Fruit fly (Drosophila melanogaster) whole organism, embryonic: ENCODE data around the gene CG31178.
A peak's percentile ranks its signal among the peaks of the same experiment; 100 is the strongest.

Source experiments
- Ada2b ChIP-seq: fragments of 200-800 bp; sonication (Bioruptor generic); IDR thresholded peaks from 2 replicates; pipeline ENCODE4 v1.3.6; 2022; ENCODE audit warnings: missing biosample characterization, missing genetic modification characterization
- Awh ChIP-seq: fragments of 200-800 bp; sonication (Bioruptor generic); IDR thresholded peaks from 2 replicates; pipeline ENCODE4, ENCODE4 v1.3.6; 2022; ENCODE audit warnings: missing biosample characterization, missing genetic modification characterization
- CG10565 ChIP-seq: fragments of 200-800 bp; sonication (Bioruptor generic); optimal IDR thresholded peaks from 3 replicates; lab custom pipeline; 2016; ENCODE audit warnings: missing biosample characterization, mild to moderate bottlenecking, missing genetic modification characterization
- CG12219 ChIP-seq: fragments of 200-800 bp; sonication (Bioruptor generic); optimal IDR thresholded peaks from 3 replicates; lab custom pipeline; 2018; ENCODE audit warnings: missing biosample characterization, mild to moderate bottlenecking, missing genetic modification characterization
- CG15269 ChIP-seq: fragments of 200-800 bp; sonication (Bioruptor generic); optimal IDR thresholded peaks from 2 replicates; lab custom pipeline; 2018; ENCODE audit warnings: missing biosample characterization, mild to moderate bottlenecking, missing genetic modification characterization, moderate library complexity
- CG16813 ChIP-seq: fragments of 200-800 bp; sonication (Bioruptor generic); IDR thresholded peaks from 3 replicates; pipeline ENCODE4 v1.3.6; 2022; ENCODE audit warnings: missing biosample characterization, missing genetic modification characterization; ENCODE audit not compliant: partially characterized antibody
- CG17359 ChIP-seq: fragments of 200-800 bp; sonication (Bioruptor generic); optimal IDR thresholded peaks from 3 replicates; lab custom pipeline; 2018; ENCODE audit warnings: missing biosample characterization, mild to moderate bottlenecking, missing genetic modification characterization, moderate library complexity
- CG18476 ChIP-seq: fragments of 200-800 bp; sonication (Bioruptor generic); optimal IDR thresholded peaks from 2 replicates; lab custom pipeline; 2016; ENCODE audit warnings: missing biosample characterization, mild to moderate bottlenecking, missing genetic modification characterization
- CG2199 ChIP-seq: fragments of 200-800 bp; sonication (Bioruptor generic); IDR thresholded peaks from 3 replicates; pipeline ENCODE4 v1.3.6; 2022; ENCODE audit warnings: missing biosample characterization, missing genetic modification characterization
- CG30403 ChIP-seq: fragments of 200-800 bp; sonication (Bioruptor generic); optimal IDR thresholded peaks from 3 replicates; lab custom pipeline; 2016; ENCODE audit warnings: missing biosample characterization, missing genetic modification characterization
- CG32772 ChIP-seq: fragments of 200-800 bp; sonication (Bioruptor generic); IDR thresholded peaks from 2 replicates; pipeline ENCODE4 v1.3.6; 2022; ENCODE audit warnings: missing biosample characterization, missing genetic modification characterization
- CG4282 ChIP-seq: fragments of 200-800 bp; sonication (Bioruptor generic); optimal IDR thresholded peaks from 2 replicates; lab custom pipeline; 2016; ENCODE audit warnings: missing biosample characterization, missing genetic modification characterization
- CG4328 ChIP-seq: fragments of 200-800 bp; sonication (Bioruptor generic); optimal IDR thresholded peaks from 3 replicates; lab custom pipeline; 2017; ENCODE audit warnings: missing biosample characterization, missing genetic modification reagents, missing genetic modification characterization
- CG4707 ChIP-seq: fragments of 200-800 bp; sonication (Bioruptor generic); optimal IDR thresholded peaks from 2 replicates; lab custom pipeline; 2018; ENCODE audit warnings: missing biosample characterization, mild to moderate bottlenecking, missing genetic modification characterization, moderate library complexity
- CG4854 ChIP-seq: fragments of 200-800 bp; sonication (Bioruptor generic); optimal IDR thresholded peaks from 2 replicates; lab custom pipeline; 2016; ENCODE audit warnings: missing biosample characterization, missing genetic modification characterization, inconsistent platforms
- CG6813 ChIP-seq: fragments of 200-800 bp; sonication (Bioruptor generic); optimal IDR thresholded peaks from 2 replicates; lab custom pipeline; 2017; ENCODE audit warnings: missing biosample characterization, missing genetic modification characterization, mild to moderate bottlenecking, moderate library complexity, missing genetic modification reagents
- CG7928 ChIP-seq: fragments of 200-800 bp; sonication (Bioruptor generic); optimal IDR thresholded peaks from 2 replicates; lab custom pipeline; 2017; ENCODE audit warnings: missing biosample characterization, mild to moderate bottlenecking, missing genetic modification characterization
- CG8359 ChIP-seq: fragments of 200-800 bp; sonication (Bioruptor generic); optimal IDR thresholded peaks from 2 replicates; lab custom pipeline; 2017; ENCODE audit warnings: missing biosample characterization, mild to moderate bottlenecking, missing genetic modification characterization, borderline replicate concordance
- CG8924 ChIP-seq: fragments of 200-800 bp; optimal IDR thresholded peaks from 3 replicates; lab custom pipeline; 2019; ENCODE audit warnings: missing biosample characterization, mild to moderate bottlenecking, missing genetic modification characterization, moderate library complexity
- CTCF ChIP-seq: fragments of 200-800 bp; sonication (Bioruptor generic); optimal IDR thresholded peaks from 2 replicates; lab custom pipeline; 2017; ENCODE audit warnings: missing biosample characterization, mild to moderate bottlenecking, missing genetic modification characterization, moderate library complexity
- Camta ChIP-seq: fragments of 200-800 bp; sonication (Bioruptor generic); optimal IDR thresholded peaks from 2 replicates; lab custom pipeline; 2016; ENCODE audit warnings: missing biosample characterization, missing genetic modification characterization
- CkIIα-i1 ChIP-seq: fragments of 200-800 bp; sonication (Bioruptor generic); IDR thresholded peaks from 2 replicates; pipeline ENCODE4 v1.3.6; 2022; ENCODE audit warnings: missing biosample characterization, missing genetic modification characterization
- Dref ChIP-seq: fragments of 200-800 bp; sonication (Bioruptor generic); IDR thresholded peaks from 2 replicates; pipeline ENCODE4 v1.3.6; 2022; ENCODE audit warnings: missing biosample characterization, missing genetic modification characterization
- E2f2 ChIP-seq: fragments of 200-800 bp; sonication (Bioruptor generic); IDR thresholded peaks from 2 replicates; pipeline ENCODE4 v1.3.6; 2022; ENCODE audit warnings: missing biosample characterization, missing genetic modification characterization
- Eip74EF ChIP-seq, 2 experiments: fragments of 200-800 bp in 1 of 2; fragments of >200 bp in 1 of 2; sonication (Bioruptor generic) in 1 of 2; optimal IDR thresholded peaks; 2 replicates each; lab custom pipeline; 2017 to 2019; ENCODE audit warnings: missing biosample characterization in 2 of 2, missing genetic modification characterization in 2 of 2, mild to moderate bottlenecking in 1 of 2, moderate library complexity in 1 of 2
- HLH3B ChIP-seq: fragments of 200-800 bp; sonication (Bioruptor generic); IDR thresholded peaks from 2 replicates; pipeline ENCODE4 v1.3.6; 2022; ENCODE audit warnings: missing biosample characterization, missing genetic modification characterization
- Lim3 ChIP-seq: fragments of 200-800 bp; sonication (Bioruptor generic); IDR thresholded peaks from 2 replicates; pipeline ENCODE4 v1.3.6; 2022; ENCODE audit warnings: missing biosample characterization, missing genetic modification characterization
- Med ChIP-seq: fragments of 200-800 bp; sonication (Bioruptor generic); peaks from one replicate; lab custom pipeline; 2016; ENCODE audit warnings: missing biosample characterization, missing genetic modification characterization, mild to moderate bottlenecking, inconsistent platforms, moderate library complexity
- Myb ChIP-seq: fragments of 200-800 bp; sonication (Bioruptor generic); optimal IDR thresholded peaks from 2 replicates; lab custom pipeline; 2016; ENCODE audit warnings: missing biosample characterization, missing genetic modification characterization
- Ptx1 ChIP-seq: fragments of 200-800 bp; sonication (Bioruptor generic); IDR thresholded peaks from 2 replicates; pipeline ENCODE4 v1.3.6; 2022; ENCODE audit warnings: missing biosample characterization, missing genetic modification characterization
- Taf1 ChIP-seq: fragments of 200-800 bp; sonication (Bioruptor generic); IDR thresholded peaks from 2 replicates; pipeline ENCODE4 v1.3.6; 2022; ENCODE audit warnings: missing biosample characterization, missing genetic modification characterization
- ap ChIP-seq: fragments of 200-800 bp; sonication (Bioruptor generic); IDR thresholded peaks from 2 replicates; pipeline ENCODE4 v1.3.6; 2022; ENCODE audit warnings: missing biosample characterization, missing genetic modification characterization
- ase ChIP-seq: fragments of 200-800 bp; sonication (Bioruptor generic); IDR thresholded peaks from 3 replicates; pipeline ENCODE4 v1.3.6; 2022; ENCODE audit warnings: missing biosample characterization, missing genetic modification characterization
- bcd ChIP-seq: fragments of 200-800 bp; sonication (Bioruptor generic); optimal IDR thresholded peaks from 2 replicates; lab custom pipeline; 2017; ENCODE audit warnings: missing biosample characterization, mild to moderate bottlenecking, missing genetic modification characterization
- cg ChIP-seq: fragments of 200-800 bp; sonication (Bioruptor generic); optimal IDR thresholded peaks from 3 replicates; lab custom pipeline; 2019; ENCODE audit warnings: missing biosample characterization, mild to moderate bottlenecking, missing genetic modification characterization, moderate library complexity
- chinmo ChIP-seq: fragments of 200-800 bp; sonication (Bioruptor generic); IDR thresholded peaks from 4 replicates; pipeline ENCODE4 v1.3.6; 2022; ENCODE audit warnings: missing biosample characterization, missing genetic modification characterization; ENCODE audit not compliant: partially characterized antibody
- fru ChIP-seq: fragments of >200 bp; optimal IDR thresholded peaks from 2 replicates; lab custom pipeline; 2017
- gt ChIP-seq: fragments of 200-800 bp; sonication (Bioruptor generic); IDR thresholded peaks from 2 replicates; pipeline ENCODE4 v1.3.6; 2022; ENCODE audit warnings: missing biosample characterization, missing genetic modification characterization
- kah ChIP-seq: fragments of 200-800 bp; sonication (Bioruptor generic); optimal IDR thresholded peaks from 2 replicates; lab custom pipeline; 2018; ENCODE audit warnings: missing biosample characterization, mild to moderate bottlenecking, missing genetic modification characterization
- ken ChIP-seq: fragments of 200-800 bp; sonication (Bioruptor generic); IDR thresholded peaks from 3 replicates; pipeline ENCODE4 v1.3.6; 2022; ENCODE audit warnings: missing biosample characterization, missing genetic modification characterization
- lmd ChIP-seq: fragments of 200-800 bp; sonication (Bioruptor generic); IDR thresholded peaks from 2 replicates; pipeline ENCODE4 v1.3.6; 2022; ENCODE audit warnings: missing biosample characterization, missing genetic modification characterization
- nerfin-2 ChIP-seq: fragments of 200-800 bp; sonication (Bioruptor generic); IDR thresholded peaks from 2 replicates; pipeline ENCODE4 v1.3.6; 2022; ENCODE audit warnings: missing biosample characterization, missing genetic modification characterization; ENCODE audit not compliant: partially characterized antibody
- nom ChIP-seq: fragments of 200-800 bp; sonication (Bioruptor generic); optimal IDR thresholded peaks from 2 replicates; lab custom pipeline; 2017; ENCODE audit warnings: missing biosample characterization, missing genetic modification characterization, mild to moderate bottlenecking, moderate library complexity, missing genetic modification reagents
- pan ChIP-seq, 4 experiments: fragments of >200 bp in 3 of 4; fragments of 200-800 bp in 1 of 4; sonication (Bioruptor generic) in 1 of 4; optimal IDR thresholded peaks in 3 of 4; IDR thresholded peaks in 1 of 4; 2 replicates each; pipeline versions ENCODE4 v1.3.6 to Lab custom; 2017 to 2022; ENCODE audit warnings: missing biosample characterization in 2 of 4, missing genetic modification characterization in 2 of 4, mixed read lengths in 1 of 4
- rib ChIP-seq: fragments of 200-800 bp; sonication (Bioruptor generic); IDR thresholded peaks from 2 replicates; pipeline ENCODE4 v1.3.6; 2022; ENCODE audit warnings: missing biosample characterization, missing genetic modification characterization
- sisA ChIP-seq: fragments of 200-800 bp; sonication (Bioruptor generic); IDR thresholded peaks from 2 replicates; pipeline ENCODE4 v1.3.6; 2022; ENCODE audit warnings: missing biosample characterization, missing genetic modification characterization
- tin ChIP-seq: fragments of 200-800 bp; sonication (Bioruptor generic); optimal IDR thresholded peaks from 3 replicates; lab custom pipeline; 2016; ENCODE audit warnings: missing biosample characterization, missing genetic modification characterization
- tll ChIP-seq, 2 experiments: fragments of 200-800 bp in 1 of 2; fragments of >200 bp in 1 of 2; sonication (Bioruptor generic) in 1 of 2; optimal IDR thresholded peaks; 2 replicates each; lab custom pipeline; 2017 to 2019; ENCODE audit warnings: missing biosample characterization in 2 of 2, missing genetic modification characterization in 2 of 2, mild to moderate bottlenecking in 1 of 2, moderate library complexity in 1 of 2
- tup ChIP-seq: fragments of 200-800 bp; sonication (Bioruptor generic); optimal IDR thresholded peaks from 2 replicates; lab custom pipeline; 2016; ENCODE audit warnings: missing biosample characterization, mild to moderate bottlenecking, missing genetic modification characterization, moderate library complexity
- unpg ChIP-seq: fragments of 200-800 bp; sonication (Bioruptor generic); optimal IDR thresholded peaks from 3 replicates; lab custom pipeline; 2018; ENCODE audit warnings: missing biosample characterization, mild to moderate bottlenecking, missing genetic modification characterization, moderate library complexity
- zen2 ChIP-seq: fragments of 200-800 bp; sonication (Bioruptor generic); IDR thresholded peaks from 3 replicates; pipeline ENCODE4 v1.3.6; 2022; ENCODE audit warnings: missing biosample characterization, missing genetic modification characterization; ENCODE audit not compliant: partially characterized antibody

The CG31178 gene

dm6 chr3R:21887588-21888007 is 14.1 kb downstream of the CG31178 start (continued):
- TF ChIP-seq CG12219 (no peak), ken (GFP tag; lab: Robert Waterston, UW) (0 out of 3 replicates have a peak, but pooled peaks have one; percentile 53), CG30403 (GFP tag; lab: Kevin White, UChicago) (peak; percentile 60), Awh (0 out of 2 replicates have a peak, but pooled peaks have one; percentile 43), rib (no peak), fru (no peak), CG15269 (no peak), nom (no peak), Lim3 (GFP tag; lab: Robert Waterston, UW) (no peak), gt (GFP tag; lab: Robert Waterston, UW) (no peak), CG18476 (GFP tag; lab: Kevin White, UChicago) (peak; percentile 36), CG4707 (GFP tag; lab: Kevin White, UChicago) (no peak), HLH3B (GFP tag; lab: Robert Waterston, UW) (peak; percentile 42; the same call in 1 of the 2 replicates), bcd (GFP tag; lab: Kevin White, UChicago) (peak; percentile 32), tup (GFP tag; lab: Kevin White, UChicago) (no peak), tin (GFP tag; lab: Kevin White, UChicago) (peak; percentile 12), Camta (no peak), pan (optimal IDR thresholded peaks at IDR 0.05; lab: Kevin White, UChicago) (no peak), pan (GFP tag; optimal IDR thresholded peaks at IDR 0.05 in 1 of 2, IDR thresholded peaks at IDR 0.05 in 1 of 2) (peak in 1 of 2 experiments; percentile 61), CG4328 (GFP tag; lab: Kevin White, UChicago) (no peak), Eip74EF (GFP tag; optimal IDR thresholded peaks at IDR 0.05; lab: Kevin White, UChicago) (no peak), CTCF (GFP tag; lab: Kevin White, UChicago) (no peak), Dref (no peak), E2f2 (GFP tag; lab: Robert Waterston, UW) (no peak), Med (GFP tag; lab: Kevin White, UChicago) (peak; percentile 85), CG17359 (tag; lab: Kevin White, UChicago) (peak; percentile 45), ase (GFP tag; lab: Robert Waterston, UW) (peak; percentile 59; the same call in 1 of the 3 replicates), chinmo (GFP tag; lab: Robert Waterston, UW) (no peak), CG4282 (GFP tag; lab: Kevin White, UChicago) (no peak), Taf1 (GFP tag; lab: Robert Waterston, UW) (no peak), unpg (GFP tag; lab: Kevin White, UChicago) (no peak), Myb (no peak), CG8924 (peak; percentile 6), Ptx1 (peak; percentile 65), CG10565 (GFP tag; lab: Kevin White, UChicago) (no peak), CG7928 (GFP tag; lab: Kevin White, UChicago) (no peak), tll (GFP tag; optimal IDR thresholded peaks at IDR 0.05; lab: Kevin White, UChicago) (no peak), sisA (peak; percentile 51; the same call in 1 of the 2 replicates), nerfin-2 (GFP tag; lab: Robert Waterston, UW) (no peak), CG2199 (GFP tag; lab: Robert Waterston, UW) (no peak), CG6813 (no peak), CG4854 (GFP tag; lab: Kevin White, UChicago) (no peak), cg (GFP tag; lab: Kevin White, UChicago) (no peak), CkIIα-i1 (no peak), CG16813 (GFP tag; lab: Robert Waterston, UW) (no peak), CG32772 (peak; percentile 67), lmd (peak; percentile 72), kah (GFP tag; lab: Kevin White, UChicago) (no peak), CG8359 (GFP tag; lab: Kevin White, UChicago) (no peak), Ada2b (GFP tag; lab: Robert Waterston, UW) (no peak; the same call in 1 of the 2 replicates), zen2 (GFP tag; lab: Robert Waterston, UW) (no peak), ap (no peak)
